Fruit fly (Drosophila melanogaster) whole organism, adult: ENCODE measurements around the gene Zasp67.

Experiments
- CG33017 ChIP-seq: fragments of 200-800 bp; sonication (Bioruptor generic); optimal IDR thresholded peaks from 2 replicates; lab custom pipeline; 2018; ENCODE audit warnings: missing biosample characterization, mild to moderate bottlenecking, missing genetic modification characterization, moderate library complexity
- CG7101 ChIP-seq: fragments of 200-800 bp; sonication (Bioruptor generic); optimal IDR thresholded peaks from 2 replicates; lab custom pipeline; 2018; ENCODE audit warnings: missing biosample characterization, mild to moderate bottlenecking, missing genetic modification characterization, moderate library complexity
- Clk ChIP-seq: fragments of 200-800 bp; sonication (Bioruptor generic); optimal IDR thresholded peaks from 2 replicates; lab custom pipeline; 2017; ENCODE audit warnings: missing biosample characterization, missing genetic modification characterization
- Hr96 ChIP-seq: fragments of 200-800 bp; sonication (Bioruptor generic); optimal IDR thresholded peaks from 2 replicates; lab custom pipeline; 2016; ENCODE audit warnings: missing biosample characterization, missing genetic modification characterization
- bab1 ChIP-seq: fragments of 200-800 bp; sonication (Bioruptor generic); optimal IDR thresholded peaks from 3 replicates; lab custom pipeline; 2019; ENCODE audit warnings: missing biosample characterization, mild to moderate bottlenecking, missing genetic modification characterization, moderate library complexity
- kay ChIP-seq: fragments of 200-800 bp; sonication (Bioruptor generic); peaks from one replicate; lab custom pipeline; 2016; ENCODE audit warnings: missing biosample characterization, missing genetic modification characterization, borderline replicate concordance
- pad ChIP-seq: fragments of 200-800 bp; sonication (Bioruptor generic); optimal IDR thresholded peaks from 3 replicates; lab custom pipeline; 2017; ENCODE audit warnings: missing biosample characterization, missing genetic modification characterization, mild to moderate bottlenecking, moderate library complexity, missing genetic modification reagents
- tj ChIP-seq: fragments of 200-800 bp; sonication (Bioruptor generic); optimal IDR thresholded peaks from 3 replicates; lab custom pipeline; 2017; ENCODE audit warnings: missing biosample characterization, mild to moderate bottlenecking, missing genetic modification characterization, moderate library complexity
- toe ChIP-seq: fragments of 200-800 bp; sonication (Bioruptor generic); optimal IDR thresholded peaks from 2 replicates; lab custom pipeline; 2016; ENCODE audit warnings: missing biosample characterization, missing genetic modification characterization

dm6 chr3L:9764915-9765709 lies 32.4 kb downstream of the Zasp67 start:
- no peak for TF ChIP-seq Hr96 (GFP tag; lab: Kevin White, UChicago)
- no peak for TF ChIP-seq Clk (GFP tag; lab: Kevin White, UChicago)
- TF ChIP-seq toe (GFP tag; lab: Kevin White, UChicago) = no peak
- no peak for TF ChIP-seq pad
- TF ChIP-seq bab1 (GFP tag; lab: Kevin White, UChicago) = no peak
- no peak for TF ChIP-seq CG33017
- TF ChIP-seq kay = no peak
- TF ChIP-seq tj (GFP tag; lab: Kevin White, UChicago) = no peak
- TF ChIP-seq CG7101 (tag; lab: Kevin White, UChicago) = no peak
